Worm (Caenorhabditis elegans) whole organism, L4 larva: ENCODE data around the gene asm-3.

ENCODE experiments used
- hlh-30 ChIP-seq: sonication (generic microtip); optimal IDR thresholded peaks from 2 replicates; lab custom pipeline; 2017; ENCODE audit warnings: antibody characterized with exemption, mild to moderate bottlenecking, missing genetic modification characterization, missing compliant biosample characterization; ENCODE audit not compliant: insufficient read depth
- lin-13 ChIP-seq: fragments of 150-350 bp; optimal IDR thresholded peaks from 2 replicates; lab custom pipeline; 2014; ENCODE audit warnings: missing biosample characterization, missing genetic modification reagents, missing genetic modification characterization
- lin-38 ChIP-seq: fragments of 200-800 bp; sonication (Bioruptor generic); IDR thresholded peaks from 2 replicates; pipeline ENCODE4 v1.3.6; 2022; ENCODE audit warnings: missing genetic modification reagents, missing genetic modification characterization, missing compliant biosample characterization
- lin-39 ChIP-seq: fragments of 150-350 bp; optimal IDR thresholded peaks from 2 replicates; lab custom pipeline; 2014; ENCODE audit warnings: missing biosample characterization, missing genetic modification reagents, missing genetic modification characterization
- unc-130 ChIP-seq: sonication (generic microtip); optimal IDR thresholded peaks from 2 replicates; lab custom pipeline; 2016; ENCODE audit warnings: missing genetic modification reagents, missing genetic modification characterization, missing compliant biosample characterization

DNA sequence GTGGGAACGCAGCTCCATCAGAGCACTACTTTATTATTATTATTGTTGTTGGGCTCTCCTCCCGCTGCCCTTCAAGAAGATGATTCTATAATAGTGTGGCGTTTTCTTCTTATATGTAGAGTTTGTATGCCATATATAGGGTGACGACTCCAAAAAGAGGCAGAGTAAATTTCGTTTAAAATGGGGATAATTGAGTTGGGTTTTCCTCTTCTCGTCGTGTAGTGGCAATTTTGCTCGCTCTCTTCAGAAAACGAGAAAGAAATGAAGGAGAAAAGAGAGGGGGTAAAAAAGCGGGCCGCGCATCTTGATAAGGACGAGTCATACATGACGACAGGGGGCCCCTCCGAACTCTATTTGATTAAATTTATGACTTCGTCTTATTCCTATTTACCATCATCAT lies 39.8 kb upstream of the asm-3 start:
- TF ChIP-seq lin-39 (tag; lab: Kevin White, UChicago) (no peak), lin-13 (GFP tag; lab: Kevin White, UChicago) (no peak), unc-130 (no peak), lin-38 (GFP tag; lab: Robert Waterston, UW) (no peak), hlh-30 (tag; lab: Kevin White, UChicago) (no peak)
